Worm (Caenorhabditis elegans): ENCODE results near the gene tag-275.

Gene tag-275

DNA sequence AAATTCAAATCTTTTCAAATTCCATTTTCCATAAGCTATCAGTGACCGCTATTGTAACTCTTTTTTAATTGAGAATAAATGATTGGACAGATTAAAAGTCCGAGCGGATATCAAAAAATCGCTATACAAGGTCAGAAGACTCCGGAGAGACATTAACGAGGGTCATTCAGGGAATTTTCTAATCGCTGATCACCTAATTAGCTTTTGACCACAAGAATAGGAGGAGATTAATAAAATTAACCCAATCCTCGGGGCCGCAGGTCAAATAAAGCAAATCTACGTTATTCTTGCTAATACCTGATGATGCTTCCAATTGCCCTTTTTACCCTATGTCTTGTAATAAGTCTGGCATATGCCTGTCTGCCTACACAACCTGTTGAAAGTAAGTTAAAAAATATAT lies 23.3 kb upstream of the tag-275 start, which contains the start of gene T25B2.1:
Gene T25B2.1 (plus strand): TSS at position 301 of the 400 bp plus-strand sequence.
- no peak for TF ChIP-seq flt-1 (GFP tag; IDR thresholded peaks at IDR 0.05)
- TF ChIP-seq med-1 (GFP tag; optimal IDR thresholded peaks at IDR 0.05; ENCODE audit: insufficient read depth) = no peak
- no peak for TF ChIP-seq cog-1 (tag; optimal IDR thresholded peaks at IDR 0.05)
- TF ChIP-seq klf-2 (GFP tag; conservative IDR thresholded peaks at IDR 0.05) = no peak
- no peak for TF ChIP-seq ztf-23 (GFP tag; IDR thresholded peaks at IDR 0.05)
- no peak for TF ChIP-seq tab-1 (GFP tag; IDR thresholded peaks at IDR 0.05)
- no peak for TF ChIP-seq ref-1 (GFP tag; conservative IDR thresholded peaks at IDR 0.05)
- TF ChIP-seq T22C8.4 (GFP tag; IDR thresholded peaks at IDR 0.05) = no peak
- TF ChIP-seq ztf-29 (GFP tag; IDR thresholded peaks at IDR 0.05) = no peak

DNA sequence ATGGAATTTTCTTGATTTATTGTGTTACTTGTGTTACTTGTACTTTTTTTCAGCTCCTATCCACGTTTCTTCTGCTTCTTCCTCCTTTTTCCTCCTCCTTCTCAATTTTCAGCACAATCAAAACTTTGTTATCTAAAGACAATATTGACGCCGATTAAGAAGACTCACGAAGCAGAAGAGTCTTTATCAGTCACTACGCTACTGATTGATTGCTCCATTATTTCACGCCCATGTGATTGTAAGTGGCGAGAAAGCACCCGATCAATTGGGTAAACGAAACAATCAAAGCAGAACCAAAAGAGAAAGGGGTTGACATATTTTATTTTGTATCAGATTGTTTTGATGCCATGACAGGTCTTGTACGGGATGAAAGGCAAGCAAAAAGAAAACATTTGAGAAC lies 18.9 kb upstream of the tag-275 start, which contains the start of gene T25B2.2:
Gene T25B2.2 (plus strand): TSS at position 392 of the 400 bp plus-strand sequence.
- no peak for TF ChIP-seq ref-1 (GFP tag; conservative IDR thresholded peaks at IDR 0.05)
- no peak for TF ChIP-seq T22C8.4 (GFP tag; IDR thresholded peaks at IDR 0.05)
- TF ChIP-seq ztf-29 (GFP tag; IDR thresholded peaks at IDR 0.05) = no peak
- no peak for TF ChIP-seq klf-2 (GFP tag; conservative IDR thresholded peaks at IDR 0.05)
- TF ChIP-seq med-1 (GFP tag; optimal IDR thresholded peaks at IDR 0.05; ENCODE audit: insufficient read depth) = no peak
- no peak for TF ChIP-seq ztf-23 (GFP tag; IDR thresholded peaks at IDR 0.05)
- TF ChIP-seq cog-1 (tag; optimal IDR thresholded peaks at IDR 0.05) = no peak
- no peak for TF ChIP-seq flt-1 (GFP tag; IDR thresholded peaks at IDR 0.05)
- no peak for TF ChIP-seq tab-1 (GFP tag; IDR thresholded peaks at IDR 0.05)

DNA sequence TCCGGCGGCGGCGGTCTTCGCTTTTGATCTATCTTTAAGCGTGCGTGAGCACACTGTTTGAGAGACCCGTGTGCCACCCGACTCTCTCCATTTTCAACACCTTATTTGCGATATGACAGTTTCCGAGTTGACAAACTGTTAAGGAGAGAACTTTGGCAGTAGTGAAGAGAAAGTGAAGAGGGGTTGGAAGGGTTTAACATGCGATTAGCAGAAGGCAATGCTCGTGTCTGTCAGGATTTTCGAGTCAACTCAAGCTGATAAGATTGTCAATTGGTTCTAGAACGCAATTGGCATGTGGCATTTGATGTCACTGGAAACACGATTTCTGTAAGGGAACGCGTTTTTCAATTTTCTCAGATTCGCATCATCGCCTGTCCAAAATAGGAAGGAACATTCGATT lies 17.0 kb upstream of the tag-275 start:
- no peak for TF ChIP-seq ztf-29 (GFP tag; IDR thresholded peaks at IDR 0.05)

DNA sequence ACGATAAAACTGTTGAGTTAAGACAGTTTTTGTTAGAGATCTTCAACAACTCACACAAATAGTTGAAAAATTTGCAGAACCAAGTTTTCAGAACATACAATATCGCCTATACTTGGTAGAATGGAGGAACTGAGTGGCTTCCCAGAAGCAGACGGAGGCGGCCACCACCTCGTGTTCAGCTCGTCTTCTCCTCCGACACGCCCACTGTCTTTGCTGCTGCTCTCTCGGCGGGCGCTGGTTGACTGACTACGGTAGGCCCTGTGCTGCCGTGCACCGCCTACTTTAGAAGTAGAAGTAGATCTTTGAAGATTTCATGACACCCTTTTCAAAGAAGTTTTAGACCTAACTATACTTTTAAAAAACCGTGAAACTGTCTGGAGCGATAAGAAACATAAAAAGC lies 11.7 kb upstream of the tag-275 start:
- TF ChIP-seq ztf-29 (GFP tag; IDR thresholded peaks at IDR 0.05) = no peak
- no peak for TF ChIP-seq T22C8.4 (GFP tag; IDR thresholded peaks at IDR 0.05)
- no peak for TF ChIP-seq cog-1 (tag; optimal IDR thresholded peaks at IDR 0.05)
- no peak for TF ChIP-seq klf-2 (GFP tag; conservative IDR thresholded peaks at IDR 0.05)
- no peak for TF ChIP-seq flt-1 (GFP tag; IDR thresholded peaks at IDR 0.05)

DNA sequence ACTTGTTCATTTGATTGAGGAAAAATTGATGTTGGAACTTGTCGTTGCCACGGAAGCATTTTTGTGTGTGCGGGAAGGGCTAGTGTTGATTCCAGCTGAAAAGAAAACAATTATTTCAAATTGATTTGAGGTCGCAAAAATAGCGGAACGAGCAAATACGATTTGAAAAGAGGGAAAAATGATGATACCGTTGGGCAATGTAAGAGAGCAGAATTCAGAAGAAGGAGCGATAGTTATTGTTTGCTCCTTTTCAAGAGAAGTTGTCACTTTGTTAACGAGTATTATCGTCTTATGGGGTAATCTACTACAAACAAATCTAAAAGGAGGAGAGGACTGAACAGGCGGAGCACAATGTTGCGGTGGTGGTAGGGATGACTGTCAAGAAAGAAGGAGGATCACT lies 10.1 kb upstream of the tag-275 start, which contains the start of gene odd-2:
Gene odd-2 (minus strand): TSS at position 101 of the 400 bp plus-strand sequence.
- TF ChIP-seq klf-2 (GFP tag; conservative IDR thresholded peaks at IDR 0.05) (no peak), med-1 (GFP tag; optimal IDR thresholded peaks at IDR 0.05; ENCODE audit: insufficient read depth) (no peak), T22C8.4 (GFP tag; IDR thresholded peaks at IDR 0.05) (no peak), ztf-23 (GFP tag; IDR thresholded peaks at IDR 0.05) (no peak)

DNA sequence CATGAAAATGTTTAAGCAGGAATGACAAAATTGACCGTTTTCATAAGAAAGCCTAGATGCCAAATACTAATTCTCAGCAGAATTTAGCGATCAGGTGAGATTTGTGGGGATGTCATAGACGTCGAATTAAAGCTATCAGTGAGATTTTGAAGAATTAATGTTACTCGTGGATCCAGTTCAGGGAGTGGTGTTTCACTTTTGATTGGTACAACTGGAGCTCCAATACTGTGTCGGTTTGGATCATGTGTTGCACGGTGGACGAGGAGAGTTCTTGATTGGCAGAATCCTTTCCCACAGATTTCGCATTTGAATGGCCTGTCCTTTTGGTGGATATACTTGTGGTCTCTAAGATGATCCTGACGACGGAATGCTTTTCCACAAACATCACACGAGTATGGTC lies 9.2 kb upstream of the tag-275 start:
- TF ChIP-seq flt-1 (GFP tag; IDR thresholded peaks at IDR 0.05) = no peak
- no peak for TF ChIP-seq ztf-29 (GFP tag; IDR thresholded peaks at IDR 0.05)
- no peak for TF ChIP-seq ref-1 (GFP tag; conservative IDR thresholded peaks at IDR 0.05)
- no peak for TF ChIP-seq tab-1 (GFP tag; IDR thresholded peaks at IDR 0.05)
- no peak for TF ChIP-seq cog-1 (tag; optimal IDR thresholded peaks at IDR 0.05)
- TF ChIP-seq med-1 (GFP tag; optimal IDR thresholded peaks at IDR 0.05; ENCODE audit: insufficient read depth) = no peak
- TF ChIP-seq klf-2 (GFP tag; conservative IDR thresholded peaks at IDR 0.05) = no peak
- TF ChIP-seq ztf-23 (GFP tag; IDR thresholded peaks at IDR 0.05) = no peak

DNA sequence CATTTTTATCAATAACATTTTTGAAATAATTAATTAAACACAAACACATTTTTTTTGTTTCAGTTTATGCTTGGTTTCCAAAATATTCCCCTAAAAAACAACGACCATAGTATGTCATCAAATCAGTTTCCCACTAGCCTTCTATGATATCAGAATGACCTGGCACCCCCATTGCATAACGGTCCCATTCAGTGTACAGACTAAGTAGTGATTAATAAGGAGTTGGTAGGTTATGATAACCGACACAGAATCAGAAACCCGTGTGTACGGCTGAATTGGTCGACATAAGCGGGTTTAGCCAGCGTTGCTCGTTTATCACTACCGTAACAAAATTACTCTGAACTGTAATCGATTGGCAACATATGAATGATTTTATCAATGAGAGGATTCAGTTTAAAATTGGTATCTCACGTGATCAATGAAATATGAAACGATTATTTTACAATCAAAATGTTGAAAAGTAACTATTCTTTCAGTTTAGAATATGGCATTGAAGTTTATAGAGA lies 7.1 kb upstream of the tag-275 start:
- TF ChIP-seq ztf-29 (GFP tag; IDR thresholded peaks at IDR 0.05) (no peak), flt-1 (GFP tag; IDR thresholded peaks at IDR 0.05) (no peak), tab-1 (GFP tag; IDR thresholded peaks at IDR 0.05) (no peak), ref-1 (GFP tag; conservative IDR thresholded peaks at IDR 0.05) (no peak)

DNA sequence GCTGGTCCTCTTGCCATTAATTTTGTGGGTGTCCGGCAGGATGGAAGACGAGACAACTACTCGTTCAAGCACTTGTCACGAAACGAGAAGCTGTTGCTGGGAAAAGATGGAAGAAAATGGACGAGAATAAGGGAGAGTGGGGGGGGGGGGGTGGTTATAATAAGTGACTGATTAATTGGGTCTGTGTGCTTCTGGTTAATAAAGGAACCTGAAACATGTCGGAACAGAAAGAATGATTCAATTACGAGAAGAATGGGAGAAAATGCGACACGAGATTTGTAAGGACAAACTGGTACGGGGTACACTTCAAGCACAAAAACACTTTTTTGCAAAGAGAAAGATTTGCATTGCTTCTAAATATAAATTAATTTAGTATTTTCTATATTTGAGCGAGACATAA lies 5.1 kb upstream of the tag-275 start:
- TF ChIP-seq ztf-29 (GFP tag; IDR thresholded peaks at IDR 0.05) = no peak
- no peak for TF ChIP-seq T22C8.4 (GFP tag; IDR thresholded peaks at IDR 0.05)
- no peak for TF ChIP-seq ref-1 (GFP tag; conservative IDR thresholded peaks at IDR 0.05)
- TF ChIP-seq med-1 (GFP tag; optimal IDR thresholded peaks at IDR 0.05; ENCODE audit: insufficient read depth) = no peak
- no peak for TF ChIP-seq ztf-23 (GFP tag; IDR thresholded peaks at IDR 0.05)
- no peak for TF ChIP-seq tab-1 (GFP tag; IDR thresholded peaks at IDR 0.05)
- no peak for TF ChIP-seq flt-1 (GFP tag; IDR thresholded peaks at IDR 0.05)
- TF ChIP-seq cog-1 (tag; optimal IDR thresholded peaks at IDR 0.05) = no peak
- no peak for TF ChIP-seq klf-2 (GFP tag; conservative IDR thresholded peaks at IDR 0.05)

DNA sequence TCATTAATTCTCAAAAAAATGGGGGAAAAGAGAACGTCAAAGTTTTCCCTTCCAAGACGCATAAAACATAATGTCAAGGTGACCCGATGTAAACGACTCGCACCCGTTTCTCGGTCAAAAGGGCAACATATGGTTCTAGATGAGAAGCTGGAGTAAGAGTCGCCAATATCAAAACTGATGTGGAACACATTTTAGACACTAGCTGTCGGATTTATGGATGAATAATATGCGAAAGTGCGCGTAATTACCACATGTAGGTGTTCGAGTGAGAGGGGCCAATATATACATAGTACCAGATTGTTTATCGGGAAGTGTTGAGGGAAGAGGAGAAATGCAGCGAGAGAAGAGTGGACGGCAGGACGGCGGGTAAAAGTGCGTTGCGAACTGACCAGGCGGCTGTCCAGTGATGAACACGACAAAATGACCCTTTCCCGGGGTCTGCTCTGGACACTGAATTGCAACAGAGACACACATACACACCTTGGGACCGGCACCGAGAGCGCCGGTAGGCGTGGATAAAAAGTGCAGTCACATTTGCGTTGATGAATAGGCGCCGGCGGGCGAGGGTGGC lies 685 bp upstream of the tag-275 start:
- TF ChIP-seq med-1 (GFP tag; optimal IDR thresholded peaks at IDR 0.05; ENCODE audit: insufficient read depth) (no peak), ztf-29 (GFP tag; IDR thresholded peaks at IDR 0.05) (no peak), ztf-23 (GFP tag; IDR thresholded peaks at IDR 0.05) (no peak)

DNA sequence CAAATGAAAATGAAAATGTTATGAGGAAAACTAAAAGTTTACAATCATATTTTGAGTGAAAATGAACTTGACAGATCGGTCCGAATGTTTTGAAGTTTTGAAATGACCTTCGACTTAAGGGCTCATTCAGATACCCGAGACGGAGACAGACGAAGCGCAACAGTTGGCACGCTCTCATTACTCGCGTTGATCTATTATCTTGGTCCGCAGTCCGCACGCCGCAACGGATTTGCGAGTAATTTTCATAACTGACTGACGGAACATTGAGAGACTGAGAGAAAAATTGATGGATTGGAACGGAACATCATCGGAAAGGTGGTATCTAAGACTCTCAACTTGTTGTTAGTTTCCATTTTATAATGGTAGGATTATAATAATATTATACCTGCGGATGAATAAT lies 4.4 kb downstream of the tag-275 start:
- TF ChIP-seq T22C8.4 (GFP tag; IDR thresholded peaks at IDR 0.05) (no peak), ref-1 (GFP tag; conservative IDR thresholded peaks at IDR 0.05) (no peak), klf-2 (GFP tag; conservative IDR thresholded peaks at IDR 0.05) (no peak), flt-1 (GFP tag; IDR thresholded peaks at IDR 0.05) (no peak), ztf-29 (GFP tag; IDR thresholded peaks at IDR 0.05) (no peak), tab-1 (GFP tag; IDR thresholded peaks at IDR 0.05) (no peak), ztf-23 (GFP tag; IDR thresholded peaks at IDR 0.05) (no peak), med-1 (GFP tag; optimal IDR thresholded peaks at IDR 0.05; ENCODE audit: insufficient read depth) (no peak), cog-1 (tag; optimal IDR thresholded peaks at IDR 0.05) (no peak)

DNA sequence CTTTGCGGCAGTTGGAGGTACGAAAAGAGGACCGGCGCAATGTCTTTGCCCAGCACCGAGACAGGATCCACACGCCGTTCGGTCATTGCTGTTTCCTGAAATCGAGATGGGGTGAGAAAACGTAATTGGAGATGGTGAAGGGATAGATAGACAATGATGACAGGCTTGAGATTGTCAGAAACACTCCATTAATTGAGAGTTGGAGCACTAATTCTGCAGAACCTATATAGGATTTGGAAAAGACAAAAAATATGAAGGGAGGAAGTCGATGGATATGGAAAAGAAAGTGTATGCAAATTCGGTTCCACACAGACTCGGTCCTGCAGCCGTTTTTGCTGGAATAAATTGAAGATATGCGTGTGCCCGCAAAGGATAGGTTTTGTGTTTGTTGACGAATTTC lies 12.1 kb downstream of the tag-275 start, which contains the start of gene Y72A10A.1:
Gene Y72A10A.1 (minus strand): TSS at position 101 of the 400 bp plus-strand sequence.
- TF ChIP-seq tab-1 (GFP tag; IDR thresholded peaks at IDR 0.05) = no peak

All from whole organism, midembryonic.